Worm (Caenorhabditis elegans) whole organism, dauer: ENCODE measurements around the gene T13C5.2.

ENCODE experiments used
- unc-62 ChIP-seq: sonication (generic microtip); optimal IDR thresholded peaks from 2 replicates; lab custom pipeline; 2017; ENCODE audit warnings: missing biosample characterization, missing genetic modification reagents, missing genetic modification characterization

The T13C5.2 gene

ce11 chrX:6230669-6231068 is 45.9 kb downstream of the T13C5.2 start, which contains the start of gene lite-1:
Gene lite-1, minus strand, starts transcription at chrX:6230769.
- TF ChIP-seq unc-62 (GFP tag; lab: Kevin White, UChicago), result no peak

ce11 chrX:6232998-6233626 is 48.3 kb downstream of the T13C5.2 start, which contains the start of gene C14F11.4:
Gene C14F11.4, minus strand, starts transcription at chrX:6233048.
- no peak for TF ChIP-seq unc-62 (GFP tag; lab: Kevin White, UChicago)

ce11 chrX:6235443-6235842 is 50.6 kb downstream of the T13C5.2 start, which contains the start of gene hsp-43:
Gene hsp-43, minus strand, starts transcription at chrX:6235543.
- no peak for TF ChIP-seq unc-62 (GFP tag; lab: Kevin White, UChicago)
